Fruit fly (Drosophila melanogaster) whole organism, embryonic: Measurements from ENCODE around the gene InR.

Source experiments
- Ada2b ChIP-seq: fragments of 200-800 bp; sonication (Bioruptor generic); IDR thresholded peaks from 2 replicates; pipeline ENCODE4 v1.3.6; 2022; ENCODE audit warnings: missing biosample characterization, missing genetic modification characterization
- Aef1 ChIP-seq: fragments of 200-800 bp; sonication (Bioruptor generic); IDR thresholded peaks from 3 replicates; pipeline ENCODE4 v1.3.6; 2022; ENCODE audit warnings: missing biosample characterization, missing genetic modification characterization
- B-H2 ChIP-seq: fragments of 200-800 bp; sonication (Bioruptor generic); optimal IDR thresholded peaks from 2 replicates; lab custom pipeline; 2018; ENCODE audit warnings: missing biosample characterization, mild to moderate bottlenecking, missing genetic modification characterization
- BtbVII ChIP-seq: fragments of 200-800 bp; sonication (Bioruptor generic); optimal IDR thresholded peaks from 3 replicates; lab custom pipeline; 2017; ENCODE audit warnings: missing biosample characterization, mild to moderate bottlenecking, missing genetic modification characterization
- Bteb2 ChIP-seq: fragments of 200-800 bp; sonication (Bioruptor generic); optimal IDR thresholded peaks from 2 replicates; lab custom pipeline; 2016; ENCODE audit warnings: missing biosample characterization, missing genetic modification characterization
- CG10431 ChIP-seq: fragments of 200-800 bp; sonication (Bioruptor generic); optimal IDR thresholded peaks from 3 replicates; lab custom pipeline; 2018; ENCODE audit warnings: missing biosample characterization, mild to moderate bottlenecking, missing genetic modification characterization
- CG10543 ChIP-seq: fragments of 200-800 bp; sonication (Bioruptor generic); optimal IDR thresholded peaks from 3 replicates; lab custom pipeline; 2017; ENCODE audit warnings: missing biosample characterization, mild to moderate bottlenecking, missing genetic modification characterization, moderate library complexity
- CG11398 ChIP-seq: fragments of 200-800 bp; sonication (Bioruptor generic); optimal IDR thresholded peaks from 2 replicates; lab custom pipeline; 2016; ENCODE audit warnings: missing biosample characterization, missing genetic modification characterization
- CG12659 ChIP-seq: fragments of 200-800 bp; sonication (Bioruptor generic); optimal IDR thresholded peaks from 3 replicates; lab custom pipeline; 2017; ENCODE audit warnings: mild to moderate bottlenecking, missing biosample characterization, missing genetic modification reagents, missing genetic modification characterization
- CG12769 ChIP-seq: fragments of 200-800 bp; sonication (Bioruptor generic); optimal IDR thresholded peaks from 2 replicates; lab custom pipeline; 2019; ENCODE audit warnings: missing biosample characterization, mild to moderate bottlenecking, missing genetic modification characterization, moderate library complexity
- CG13287 ChIP-seq: fragments of 200-800 bp; sonication (Bioruptor generic); IDR thresholded peaks from 2 replicates; pipeline ENCODE4 v1.3.6; 2022; ENCODE audit warnings: missing biosample characterization, missing genetic modification characterization; ENCODE audit not compliant: partially characterized antibody
- CG13424 ChIP-seq: fragments of 200-800 bp; sonication (Bioruptor generic); optimal IDR thresholded peaks from 2 replicates; lab custom pipeline; 2019; ENCODE audit warnings: missing biosample characterization, mild to moderate bottlenecking, missing genetic modification characterization, moderate library complexity
- CG13894 ChIP-seq: fragments of 200-800 bp; sonication (Bioruptor generic); optimal IDR thresholded peaks from 3 replicates; lab custom pipeline; 2018; ENCODE audit warnings: missing biosample characterization, mild to moderate bottlenecking, missing genetic modification characterization, moderate library complexity
- CG14860 ChIP-seq: fragments of 200-800 bp; sonication (Bioruptor generic); IDR thresholded peaks from 3 replicates; pipeline ENCODE4 v1.3.6; 2022; ENCODE audit warnings: missing biosample characterization, missing genetic modification characterization; ENCODE audit not compliant: partially characterized antibody
- CG18764 ChIP-seq: fragments of 200-800 bp; sonication (Bioruptor generic); optimal IDR thresholded peaks from 3 replicates; lab custom pipeline; 2016; ENCODE audit warnings: missing biosample characterization, missing genetic modification characterization
- CG2129 ChIP-seq: fragments of 200-800 bp; sonication (Bioruptor generic); IDR thresholded peaks from 2 replicates; pipeline ENCODE4 v1.3.6; 2022; ENCODE audit warnings: missing biosample characterization, missing genetic modification characterization; ENCODE audit not compliant: partially characterized antibody
- CG2199 ChIP-seq: fragments of 200-800 bp; sonication (Bioruptor generic); IDR thresholded peaks from 3 replicates; pipeline ENCODE4 v1.3.6; 2022; ENCODE audit warnings: missing biosample characterization, missing genetic modification characterization
- CG30403 ChIP-seq: fragments of 200-800 bp; sonication (Bioruptor generic); optimal IDR thresholded peaks from 3 replicates; lab custom pipeline; 2016; ENCODE audit warnings: missing biosample characterization, missing genetic modification characterization
- CG3281 ChIP-seq: fragments of 200-800 bp; sonication (Bioruptor generic); optimal IDR thresholded peaks from 3 replicates; lab custom pipeline; 2017; ENCODE audit warnings: missing biosample characterization, mild to moderate bottlenecking, missing genetic modification characterization
- CG3847 ChIP-seq: fragments of 200-800 bp; sonication (Bioruptor generic); IDR thresholded peaks from 2 replicates; pipeline ENCODE4 v1.3.6; 2022; ENCODE audit warnings: missing biosample characterization, missing genetic modification characterization
- CG4360 ChIP-seq: fragments of 200-800 bp; sonication (Bioruptor generic); IDR thresholded peaks from 2 replicates; pipeline ENCODE4 v1.3.6; 2022; ENCODE audit warnings: missing biosample characterization, missing genetic modification characterization
- CG6813 ChIP-seq: fragments of 200-800 bp; sonication (Bioruptor generic); optimal IDR thresholded peaks from 2 replicates; lab custom pipeline; 2017; ENCODE audit warnings: missing biosample characterization, missing genetic modification characterization, mild to moderate bottlenecking, moderate library complexity, missing genetic modification reagents
- Fer1 ChIP-seq: fragments of 200-800 bp; sonication (Bioruptor generic); optimal IDR thresholded peaks from 2 replicates; lab custom pipeline; 2017; ENCODE audit warnings: missing biosample characterization, mild to moderate bottlenecking, missing genetic modification characterization
- HLH4C ChIP-seq: fragments of 200-800 bp; sonication (Bioruptor generic); IDR thresholded peaks from 3 replicates; pipeline ENCODE4 v1.3.6; 2022; ENCODE audit warnings: missing biosample characterization, missing genetic modification characterization; ENCODE audit not compliant: partially characterized antibody
- Hr39 ChIP-seq: fragments of >200 bp; optimal IDR thresholded peaks from 2 replicates; lab custom pipeline; 2017
- Med ChIP-seq: fragments of 200-800 bp; sonication (Bioruptor generic); peaks from one replicate; lab custom pipeline; 2016; ENCODE audit warnings: missing biosample characterization, missing genetic modification characterization, mild to moderate bottlenecking, inconsistent platforms, moderate library complexity
- Pdp1 ChIP-seq, 2 experiments: fragments of 200-800 bp; sonication (Bioruptor generic); optimal IDR thresholded peaks; 3 replicates each; lab custom pipeline; 2016; ENCODE audit warnings: missing biosample characterization in 2 of 2, missing genetic modification characterization in 2 of 2, mild to moderate bottlenecking in 1 of 2, moderate library complexity in 1 of 2
- Sin3A ChIP-seq: fragments of >200 bp; optimal IDR thresholded peaks from 2 replicates; lab custom pipeline; 2018
- Trl ChIP-seq, 3 experiments: fragments of >200 bp in 2 of 3; fragments of 200-800 bp in 1 of 3; sonication (Bioruptor generic) in 1 of 3; optimal IDR thresholded peaks; 2 replicates in 1 of 3; 3 replicates in 2 of 3; lab custom pipeline; 2016 to 2017; ENCODE audit warnings: missing biosample characterization in 1 of 3, missing genetic modification characterization in 1 of 3
- ara ChIP-seq: fragments of 200-800 bp; sonication (Bioruptor generic); IDR thresholded peaks from 2 replicates; pipeline ENCODE4 v1.3.6; 2022; ENCODE audit warnings: missing biosample characterization, missing genetic modification characterization
- caup ChIP-seq: fragments of 200-800 bp; sonication (Bioruptor generic); optimal IDR thresholded peaks from 3 replicates; lab custom pipeline; 2017; ENCODE audit warnings: missing biosample characterization, mild to moderate bottlenecking, missing genetic modification characterization, moderate library complexity; ENCODE audit not compliant: severe bottlenecking
- cg ChIP-seq: fragments of 200-800 bp; sonication (Bioruptor generic); optimal IDR thresholded peaks from 3 replicates; lab custom pipeline; 2019; ENCODE audit warnings: missing biosample characterization, mild to moderate bottlenecking, missing genetic modification characterization, moderate library complexity
- chm ChIP-seq: fragments of 200-800 bp; sonication (Bioruptor generic); IDR thresholded peaks from 2 replicates; pipeline ENCODE4 v1.3.6; 2022; ENCODE audit warnings: missing biosample characterization, missing genetic modification characterization
- ci ChIP-seq: fragments of 200-800 bp; sonication (Bioruptor generic); IDR thresholded peaks from 3 replicates; pipeline ENCODE4 v1.3.6; 2022; ENCODE audit warnings: missing biosample characterization, missing genetic modification characterization
- dysf ChIP-seq: fragments of 200-800 bp; sonication (Bioruptor generic); IDR thresholded peaks from 3 replicates; pipeline ENCODE4 v1.3.6; 2022; ENCODE audit warnings: missing biosample characterization, missing genetic modification characterization
- eve ChIP-seq, 2 experiments: fragments of >200 bp; optimal IDR thresholded peaks; 2 replicates each; lab custom pipeline; 2017; ENCODE audit warnings: missing biosample characterization in 2 of 2, missing genetic modification characterization in 2 of 2
- fd3F ChIP-seq: fragments of 200-800 bp; sonication (Bioruptor generic); optimal IDR thresholded peaks from 2 replicates; lab custom pipeline; 2018; ENCODE audit warnings: missing biosample characterization, mild to moderate bottlenecking, missing genetic modification characterization, moderate library complexity
- gcm2 ChIP-seq: fragments of 200-800 bp; sonication (Bioruptor generic); optimal IDR thresholded peaks from 2 replicates; lab custom pipeline; 2016; ENCODE audit warnings: missing biosample characterization, missing genetic modification characterization
- gsb-n ChIP-seq: fragments of 200-800 bp; sonication (Bioruptor generic); optimal IDR thresholded peaks from 3 replicates; lab custom pipeline; 2018; ENCODE audit warnings: missing biosample characterization, mild to moderate bottlenecking, missing genetic modification characterization
- gt ChIP-seq: fragments of 200-800 bp; sonication (Bioruptor generic); IDR thresholded peaks from 2 replicates; pipeline ENCODE4 v1.3.6; 2022; ENCODE audit warnings: missing biosample characterization, missing genetic modification characterization
- lmd ChIP-seq: fragments of 200-800 bp; sonication (Bioruptor generic); IDR thresholded peaks from 2 replicates; pipeline ENCODE4 v1.3.6; 2022; ENCODE audit warnings: missing biosample characterization, missing genetic modification characterization
- mirr ChIP-seq: fragments of 200-800 bp; sonication (Bioruptor generic); optimal IDR thresholded peaks from 3 replicates; lab custom pipeline; 2018; ENCODE audit warnings: missing biosample characterization, mild to moderate bottlenecking, missing genetic modification characterization
- row ChIP-seq: fragments of 200-800 bp; sonication (Bioruptor generic); IDR thresholded peaks from 3 replicates; pipeline ENCODE4 v1.3.6; 2022; ENCODE audit warnings: missing biosample characterization, missing genetic modification characterization
- sens ChIP-seq: fragments of 200-800 bp; sonication (Bioruptor generic); peaks from one replicate; lab custom pipeline; 2016; ENCODE audit warnings: missing biosample characterization, missing genetic modification characterization
- stc ChIP-seq: fragments of 200-800 bp; sonication (Bioruptor generic); IDR thresholded peaks from 2 replicates; pipeline ENCODE4 v1.3.6; 2022; ENCODE audit warnings: missing biosample characterization, missing genetic modification characterization
- trem ChIP-seq: fragments of 200-800 bp; optimal IDR thresholded peaks from 3 replicates; lab custom pipeline; 2019; ENCODE audit warnings: missing biosample characterization, mild to moderate bottlenecking, missing genetic modification characterization, moderate library complexity

Gene InR

DNA sequence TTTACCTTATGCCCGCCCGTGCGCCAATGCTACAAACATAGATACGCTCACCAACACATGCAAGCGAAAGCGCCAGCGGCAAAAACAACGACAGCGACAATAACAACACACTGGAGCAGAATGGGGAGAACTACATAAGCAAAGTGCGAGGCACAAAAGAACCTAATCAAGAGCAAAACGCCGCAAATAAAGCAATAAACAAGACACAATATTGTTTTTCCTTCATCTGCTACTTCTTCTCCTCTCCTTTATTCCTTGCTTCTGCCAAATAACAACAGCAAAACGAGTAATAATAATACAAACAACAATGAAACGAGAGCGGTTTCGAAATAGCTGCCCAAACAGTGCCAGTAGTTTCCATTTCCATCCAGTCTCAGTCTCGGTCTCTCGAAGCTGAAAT lies 27.2 kb downstream of the InR start (continued):
- peak; percentile 13 for TF ChIP-seq Fer1
- peak; percentile 41 for TF ChIP-seq CG12769 (tag; lab: Kevin White, UChicago)
- peak; percentile 15 for TF ChIP-seq CG6813
- no peak for TF ChIP-seq eve (GFP tag; optimal IDR thresholded peaks at IDR 0.05; lab: Kevin White, UChicago)
- no peak for TF ChIP-seq HLH4C (GFP tag; lab: Robert Waterston, UW)
- peak; percentile 34 for TF ChIP-seq CG13894 (tag; lab: Kevin White, UChicago)
- peak; percentile 27 for TF ChIP-seq B-H2 (GFP tag; lab: Kevin White, UChicago)
- TF ChIP-seq Trl (optimal IDR thresholded peaks at IDR 0.05; lab: Kevin White, UChicago), result peak in 1 of 2 experiments; percentile 41
- no peak for TF ChIP-seq Trl (GFP tag; optimal IDR thresholded peaks at IDR 0.05; lab: Kevin White, UChicago)
- TF ChIP-seq Pdp1 (GFP tag; optimal IDR thresholded peaks at IDR 0.05; lab: Kevin White, UChicago), result peak in 1 of 2 experiments; percentile 39
- no peak for TF ChIP-seq CG30403 (GFP tag; lab: Kevin White, UChicago)
- TF ChIP-seq CG3281 (GFP tag; lab: Kevin White, UChicago), result no peak
- TF ChIP-seq sens (GFP tag; lab: Kevin White, UChicago), result peak; percentile 65
- peak; percentile 43 for TF ChIP-seq CG10543
- TF ChIP-seq CG13287 (GFP tag; lab: Robert Waterston, UW), result peak; percentile 6; the same call in 1 of the 2 replicates
- TF ChIP-seq mirr (GFP tag; lab: Kevin White, UChicago), result peak; percentile 49
- no peak for TF ChIP-seq ara (GFP tag; lab: Robert Waterston, UW)
- 0 out of 2 replicates have a peak, but pooled peaks have one; percentile 30 for TF ChIP-seq CG4360 (GFP tag; lab: Robert Waterston, UW)
- peak; percentile 29 for TF ChIP-seq BtbVII (GFP tag; lab: Kevin White, UChicago)
- TF ChIP-seq CG12659 (GFP tag; lab: Kevin White, UChicago), result no peak
- TF ChIP-seq Aef1 (GFP tag; lab: Robert Waterston, UW), result 0 out of 3 replicates have a peak, but pooled peaks have one; percentile 24

DNA sequence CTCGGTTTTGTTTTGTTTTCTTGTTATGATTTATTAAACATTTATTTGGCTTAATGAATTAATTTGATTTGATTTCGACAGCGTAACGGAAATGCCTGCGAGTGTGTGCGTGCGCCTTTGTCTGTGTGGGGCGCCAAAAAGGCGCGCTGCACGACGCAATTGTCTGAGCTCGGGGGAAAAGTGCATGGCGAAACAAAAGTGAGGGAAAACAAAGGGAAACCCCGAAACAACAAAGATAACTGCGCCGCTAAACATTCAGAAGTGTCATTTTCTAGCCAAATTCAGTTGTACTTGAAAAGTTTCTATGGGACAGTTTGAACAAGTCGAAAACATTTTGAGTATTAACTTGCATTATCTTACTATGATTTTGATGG lies 27.8 kb downstream of the InR start:
- TF ChIP-seq sens (GFP tag; lab: Kevin White, UChicago) (peak; percentile 51), CG14860 (GFP tag; lab: Robert Waterston, UW) (no peak), Bteb2 (no peak), CG2199 (GFP tag; lab: Robert Waterston, UW) (peak; percentile 27; the same call in 1 of the 3 replicates), Sin3A (lab: Kevin White, UChicago) (no peak), Med (GFP tag; lab: Kevin White, UChicago) (peak; percentile 36), CG13424 (tag; lab: Kevin White, UChicago) (no peak), stc (GFP tag; lab: Robert Waterston, UW) (no peak; the same call in 1 of the 2 replicates), ci (GFP tag; lab: Robert Waterston, UW) (peak; percentile 66), gsb-n (tag; lab: Kevin White, UChicago) (no peak), CG3847 (GFP tag; lab: Robert Waterston, UW) (peak; percentile 27; the same call in 1 of the 2 replicates), cg (GFP tag; lab: Kevin White, UChicago) (peak; percentile 13), gt (GFP tag; lab: Robert Waterston, UW) (0 out of 2 replicates have a peak, but pooled peaks have one; percentile 16), gcm2 (GFP tag; lab: Kevin White, UChicago) (no peak), CG2129 (no peak), chm (no peak), dysf (GFP tag; lab: Robert Waterston, UW) (peak; percentile 23; the same call in 1 of the 3 replicates), lmd (GFP tag; lab: Robert Waterston, UW) (no peak), Hr39 (lab: Kevin White, UChicago) (no peak), row (GFP tag; lab: Robert Waterston, UW) (0 out of 3 replicates have a peak, but pooled peaks have one; percentile 25), CG11398 (GFP tag; lab: Kevin White, UChicago) (no peak), CG10431 (GFP tag; lab: Kevin White, UChicago) (peak; percentile 76), fd3F (GFP tag; lab: Kevin White, UChicago) (no peak), Ada2b (GFP tag; lab: Robert Waterston, UW) (peak; percentile 21; the same call in 1 of the 2 replicates), trem (tag; lab: Kevin White, UChicago) (no peak), caup (GFP tag; lab: Kevin White, UChicago) (no peak), CG18764 (GFP tag; lab: Kevin White, UChicago) (peak; percentile 92)
